Worm (Caenorhabditis elegans): Measurements from ENCODE around the gene F59C12.3.

F59C12.3 gene

DNA sequence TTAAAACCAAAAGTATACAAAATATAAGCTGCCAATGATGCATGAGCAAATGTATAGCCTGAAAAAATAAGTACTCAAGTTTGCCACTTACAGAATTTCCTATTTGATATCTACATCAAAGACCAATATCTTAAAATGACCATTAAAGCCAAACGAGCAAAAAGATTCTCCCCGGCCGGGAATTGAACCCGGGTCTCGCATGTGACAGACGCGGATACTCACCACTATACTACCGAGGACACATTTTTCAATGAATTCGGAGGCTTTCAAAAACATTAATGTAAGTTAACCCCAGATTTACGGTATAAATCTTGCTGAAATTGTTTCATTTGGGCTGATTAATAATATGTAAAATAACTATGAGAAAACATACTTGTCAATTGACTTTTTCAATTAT is 8.8 kb upstream of the F59C12.3 start (continued):
- TF ChIP-seq dmd-8 (GFP tag; IDR thresholded peaks at IDR 0.05), result 0 out of 2 replicates have a peak, but pooled peaks have one; percentile 38
- TF ChIP-seq egl-27 (tag; optimal IDR thresholded peaks at IDR 0.05), result no peak

DNA sequence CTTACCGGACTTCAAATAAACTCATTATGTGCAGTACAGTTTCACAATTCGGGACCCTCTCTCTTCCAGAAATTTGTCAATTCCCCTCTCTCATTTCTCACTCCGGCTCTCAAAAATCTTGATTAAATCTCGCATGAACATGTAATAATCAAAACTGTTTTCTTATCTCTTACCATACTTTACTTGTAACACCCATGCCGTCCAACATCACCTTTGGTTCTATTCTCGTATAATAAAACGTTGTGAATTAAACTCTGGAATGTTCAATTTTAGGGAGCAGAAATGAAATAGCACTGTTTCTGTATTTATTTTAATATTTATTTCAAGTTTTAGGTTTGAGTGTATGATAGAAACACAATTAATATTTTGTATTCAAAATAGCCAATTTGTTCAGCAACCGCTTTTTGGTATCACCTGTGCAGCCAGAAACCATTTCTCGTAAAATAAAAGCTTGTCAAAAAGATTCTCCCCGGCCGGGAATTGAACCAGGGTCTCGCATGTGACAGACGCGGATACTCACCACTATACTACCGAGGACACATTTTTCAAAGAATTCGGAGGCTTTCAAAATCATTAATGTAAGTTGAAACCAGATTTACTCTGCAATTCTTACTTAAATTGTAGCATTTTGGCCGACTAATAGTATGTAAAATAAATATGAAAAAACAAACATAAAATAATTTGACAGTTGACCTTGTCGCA is 8.3 kb upstream of the F59C12.3 start:
- peak; percentile 44; the same call in 1 of the 2 replicates for TF ChIP-seq F44E2.7 (GFP tag; IDR thresholded peaks at IDR 0.05)
- TF ChIP-seq T20F7.1 (GFP tag; optimal IDR thresholded peaks at IDR 0.05), result no peak
- TF ChIP-seq ZK337.2 (GFP tag; IDR thresholded peaks at IDR 0.05), result no peak
- no peak for TF ChIP-seq F26F4.8 (GFP tag; conservative IDR thresholded peaks at IDR 0.05)
- peak; percentile 28 for TF ChIP-seq mes-2 (tag; optimal IDR thresholded peaks at IDR 0.05; ENCODE audit: poor library complexity, severe bottlenecking)
- TF ChIP-seq nhr-6 (tag; optimal IDR thresholded peaks at IDR 0.05), result no peak
- TF ChIP-seq dmd-9 (GFP tag; IDR thresholded peaks at IDR 0.05), result peak; percentile 10; the same call in 1 of the 2 replicates
- TF ChIP-seq vab-7 (GFP tag; IDR thresholded peaks at IDR 0.05), result peak; percentile 69
- TF ChIP-seq hlh-30 (tag; optimal IDR thresholded peaks at IDR 0.05; ENCODE audit: insufficient read depth), result peak; percentile 62
- peak; percentile 61 for TF ChIP-seq lin-38 (GFP tag; IDR thresholded peaks at IDR 0.05)
- TF ChIP-seq egl-27 (tag; optimal IDR thresholded peaks at IDR 0.05), result no peak
- peak; percentile 57; the same call in 1 of the 2 replicates for TF ChIP-seq snpc-1.2 (GFP tag; IDR thresholded peaks at IDR 0.05)
- TF ChIP-seq lir-3 (tag; optimal IDR thresholded peaks at IDR 0.05), result no peak
- TF ChIP-seq lim-7 (GFP tag; IDR thresholded peaks at IDR 0.05), result peak; percentile 82
- peak; percentile 25 for TF ChIP-seq dmd-6 (GFP tag; IDR thresholded peaks at IDR 0.05)
- peak; percentile 24 for TF ChIP-seq F49E8.2 (tag; optimal IDR thresholded peaks at IDR 0.05; ENCODE audit: borderline replicate concordance)
- TF ChIP-seq daf-8 (GFP tag; IDR thresholded peaks at IDR 0.05), result 0 out of 2 replicates have a peak, but pooled peaks have one; percentile 57
- TF ChIP-seq skn-1 (tag; optimal IDR thresholded peaks at IDR 0.05), result no peak
- 0 out of 2 replicates have a peak, but pooled peaks have one; percentile 18 for TF ChIP-seq ceh-20 (GFP tag; IDR thresholded peaks at IDR 0.05)
- peak; percentile 48 for TF ChIP-seq duxl-1 (tag; optimal IDR thresholded peaks at IDR 0.05; ENCODE audit: poor library complexity)
- no peak for TF ChIP-seq dpl-1 (GFP tag; optimal IDR thresholded peaks at IDR 0.05)
- TF ChIP-seq nhr-42 (GFP tag; IDR thresholded peaks at IDR 0.05), result no peak
- peak; percentile 58; the same call in 1 of the 2 replicates for TF ChIP-seq pha-4 (GFP tag; IDR thresholded peaks at IDR 0.05)
- no peak for TF ChIP-seq pha-4 (tag; optimal IDR thresholded peaks at IDR 0.05)
- peak; percentile 78; the same call in 1 of the 2 replicates for TF ChIP-seq dmd-8 (GFP tag; IDR thresholded peaks at IDR 0.05)
- no peak for TF ChIP-seq daf-16 (GFP tag; optimal IDR thresholded peaks at IDR 0.05)
- TF ChIP-seq daf-16 (tag; optimal IDR thresholded peaks at IDR 0.05), result no peak
- peak; percentile 6; the same call in 1 of the 2 replicates for TF ChIP-seq php-3 (GFP tag; IDR thresholded peaks at IDR 0.05)
- peak; percentile 56; the same call in 1 of the 2 replicates for TF ChIP-seq madf-9 (GFP tag; conservative IDR thresholded peaks at IDR 0.05)
- 0 out of 2 replicates have a peak, but pooled peaks have one; percentile 21 for TF ChIP-seq hmg-1.1 (GFP tag; IDR thresholded peaks at IDR 0.05)
- no peak for TF ChIP-seq nhr-28 (tag; optimal IDR thresholded peaks at IDR 0.05)
- TF ChIP-seq Y105C5A.15 (GFP tag; IDR thresholded peaks at IDR 0.05), result peak; percentile 49; the same call in 1 of the 2 replicates
- TF ChIP-seq mdt-29 (GFP tag; IDR thresholded peaks at IDR 0.05), result no peak
- TF ChIP-seq aha-1 (tag), result peak; percentile 95
- TF ChIP-seq lin-1 (GFP tag; IDR thresholded peaks at IDR 0.05), result no peak
- peak; percentile 57; the same call in 1 of the 2 replicates for TF ChIP-seq zfp-3 (GFP tag; conservative IDR thresholded peaks at IDR 0.05)
- TF ChIP-seq Y75B8A.6 (GFP tag; IDR thresholded peaks at IDR 0.05), result 0 out of 2 replicates have a peak, but pooled peaks have one; percentile 44
- no peak for TF ChIP-seq nhr-48 (tag; optimal IDR thresholded peaks at IDR 0.05)
- TF ChIP-seq egl-43 (GFP tag; IDR thresholded peaks at IDR 0.05), result peak; percentile 79
- TF ChIP-seq unc-39 (tag; optimal IDR thresholded peaks at IDR 0.05), result no peak
- 0 out of 2 replicates have a peak, but pooled peaks have one; percentile 36 for TF ChIP-seq D1046.2 (GFP tag; IDR thresholded peaks at IDR 0.05)
- TF ChIP-seq ceh-62 (tag; optimal IDR thresholded peaks at IDR 0.05), result no peak
- TF ChIP-seq mxl-3 (GFP tag; optimal IDR thresholded peaks at IDR 0.05), result no peak
